Worm (Caenorhabditis elegans): ENCODE data around the gene sru-3.

Gene sru-3

ce11 chrIV:9511221-9511638 lies 14.8 kb downstream of the sru-3 start (continued):
- peak; percentile 89 for TF ChIP-seq snpc-1.1 (tag; optimal IDR thresholded peaks at IDR 0.05; ENCODE audit: insufficient read depth)
- TF ChIP-seq unc-130 (GFP tag; optimal IDR thresholded peaks at IDR 0.05), result no peak
- peak; percentile 88 for TF ChIP-seq lin-40 (tag; optimal IDR thresholded peaks at IDR 0.05)
- TF ChIP-seq T07F8.4 (tag; optimal IDR thresholded peaks at IDR 0.05), result no peak
- TF ChIP-seq hlh-12 (tag; optimal IDR thresholded peaks at IDR 0.05), result no peak
- TF ChIP-seq ZK185.1 (tag; optimal IDR thresholded peaks at IDR 0.05; ENCODE audit: poor library complexity, severe bottlenecking), result peak; percentile 54
- TF ChIP-seq zfh-2 (GFP tag; conservative IDR thresholded peaks at IDR 0.05), result no peak
- peak; percentile 74; the same call in 1 of the 2 replicates for TF ChIP-seq Y56A3A.18 (GFP tag; IDR thresholded peaks at IDR 0.05)
- TF ChIP-seq F39B2.1 (GFP tag; IDR thresholded peaks at IDR 0.05), result no peak
- TF ChIP-seq nhr-27 (tag; optimal IDR thresholded peaks at IDR 0.05), result no peak
- no peak for TF ChIP-seq Y79H2A.3 (GFP tag; conservative IDR thresholded peaks at IDR 0.05)
- TF ChIP-seq snpc-3.4 (tag; optimal IDR thresholded peaks at IDR 0.05), result peak; percentile 11
- TF ChIP-seq dox-1 (GFP tag; IDR thresholded peaks at IDR 0.05), result peak; percentile 69
- no peak for TF ChIP-seq lsy-27 (tag; optimal IDR thresholded peaks at IDR 0.05; ENCODE audit: borderline replicate concordance, insufficient read depth)
- peak; percentile 25 for TF ChIP-seq ztf-26 (tag; optimal IDR thresholded peaks at IDR 0.05)
- TF ChIP-seq ama-1 (optimal IDR thresholded peaks at IDR 0.05), result peak; percentile 79
- no peak for TF ChIP-seq ama-1 (GFP tag; optimal IDR thresholded peaks at IDR 0.05)
- peak; percentile 22; the same call in 1 of the 2 replicates for TF ChIP-seq F33H1.4 (GFP tag; IDR thresholded peaks at IDR 0.05)
- peak; percentile 17 for TF ChIP-seq B0261.1 (tag; optimal IDR thresholded peaks at IDR 0.05)
- no peak for TF ChIP-seq egl-44 (GFP tag; IDR thresholded peaks at IDR 0.05)
- TF ChIP-seq ceh-79 (tag; optimal IDR thresholded peaks at IDR 0.05), result no peak
- TF ChIP-seq tlf-1 (GFP tag; optimal IDR thresholded peaks at IDR 0.05), result peak; percentile 70
- TF ChIP-seq K11D2.4 (GFP tag; IDR thresholded peaks at IDR 0.05), result 0 out of 2 replicates have a peak, but pooled peaks have one; percentile 18
- no peak for TF ChIP-seq unc-62 (GFP tag; optimal IDR thresholded peaks at IDR 0.05)
- TF ChIP-seq sdz-38 (tag; optimal IDR thresholded peaks at IDR 0.05), result no peak
- no peak for TF ChIP-seq nfya-2 (GFP tag; IDR thresholded peaks at IDR 0.05)
- TF ChIP-seq C17E4.6 (GFP tag; IDR thresholded peaks at IDR 0.05), result 0 out of 2 replicates have a peak, but pooled peaks have one; percentile 47
- no peak for TF ChIP-seq ztf-3 (GFP tag; optimal IDR thresholded peaks at IDR 0.05)
- no peak for TF ChIP-seq athp-1 (tag; optimal IDR thresholded peaks at IDR 0.05)
- no peak for TF ChIP-seq ceh-91 (GFP tag; IDR thresholded peaks at IDR 0.05)
- 0 out of 2 replicates have a peak, but pooled peaks have one; percentile 16 for TF ChIP-seq hsf-1 (GFP tag; IDR thresholded peaks at IDR 0.05)
- TF ChIP-seq snpc-4 (GFP tag; optimal IDR thresholded peaks at IDR 0.05), result peak; percentile 96
- peak; percentile 97 to 99 (median 98) for TF ChIP-seq snpc-4 (tag; optimal IDR thresholded peaks at IDR 0.05)
- peak; percentile 56 for TF ChIP-seq D2030.7 (GFP tag; IDR thresholded peaks at IDR 0.05)
- peak; percentile 94 for TF ChIP-seq B0336.3 (GFP tag; IDR thresholded peaks at IDR 0.05)
- TF ChIP-seq bed-2 (GFP tag; IDR thresholded peaks at IDR 0.05), result no peak
- TF ChIP-seq let-607 (tag; optimal IDR thresholded peaks at IDR 0.05), result peak in 1 of 2 experiments; percentile 21
- peak; percentile 47 for TF ChIP-seq attf-5 (GFP tag; optimal IDR thresholded peaks at IDR 0.05)
- peak; percentile 71 for TF ChIP-seq madf-6 (GFP tag; IDR thresholded peaks at IDR 0.05)
- no peak for TF ChIP-seq nfya-1 (tag; optimal IDR thresholded peaks at IDR 0.05; ENCODE audit: borderline replicate concordance, insufficient read depth)
- peak; percentile 56 for TF ChIP-seq F49E8.2 (tag; optimal IDR thresholded peaks at IDR 0.05; ENCODE audit: insufficient read depth)
- no peak for TF ChIP-seq ztf-22 (GFP tag; optimal IDR thresholded peaks at IDR 0.05)
- TF ChIP-seq hmg-1.2 (GFP tag; IDR thresholded peaks at IDR 0.05), result peak; percentile 89
- no peak for TF ChIP-seq sptf-2 (GFP tag; optimal IDR thresholded peaks at IDR 0.05)
- TF ChIP-seq him-1 (tag; optimal IDR thresholded peaks at IDR 0.05), result peak; percentile 51
- TF ChIP-seq attf-6 (GFP tag; IDR thresholded peaks at IDR 0.05), result peak; percentile 71
- peak; percentile 49 for TF ChIP-seq snpc-1.3 (tag; optimal IDR thresholded peaks at IDR 0.05; ENCODE audit: insufficient read depth)
- no peak for TF ChIP-seq F10E7.11 (tag; optimal IDR thresholded peaks at IDR 0.05)

Data from whole organism, young adult.